Worm (Caenorhabditis elegans): ENCODE data around the gene C33A11.2.

Gene C33A11.2

ce11 chrX:15373415-15374048 lies 7.7 kb downstream of the C33A11.2 start (continued):
- TF ChIP-seq T26A5.8 (tag; optimal IDR thresholded peaks at IDR 0.05), result no peak
- TF ChIP-seq dox-1 (GFP tag; IDR thresholded peaks at IDR 0.05), result 0 out of 2 replicates have a peak, but pooled peaks have one; percentile 15
- no peak for TF ChIP-seq nfya-1 (tag; optimal IDR thresholded peaks at IDR 0.05; ENCODE audit: borderline replicate concordance, insufficient read depth)
- TF ChIP-seq F57A8.1 (GFP tag; optimal IDR thresholded peaks at IDR 0.05), result no peak
- no peak for TF ChIP-seq bed-2 (GFP tag; IDR thresholded peaks at IDR 0.05)

ce11 chrX:15374668-15375208 lies 8.9 kb downstream of the C33A11.2 start:
- TF ChIP-seq ztf-26 (tag; optimal IDR thresholded peaks at IDR 0.05), result no peak

DNA sequence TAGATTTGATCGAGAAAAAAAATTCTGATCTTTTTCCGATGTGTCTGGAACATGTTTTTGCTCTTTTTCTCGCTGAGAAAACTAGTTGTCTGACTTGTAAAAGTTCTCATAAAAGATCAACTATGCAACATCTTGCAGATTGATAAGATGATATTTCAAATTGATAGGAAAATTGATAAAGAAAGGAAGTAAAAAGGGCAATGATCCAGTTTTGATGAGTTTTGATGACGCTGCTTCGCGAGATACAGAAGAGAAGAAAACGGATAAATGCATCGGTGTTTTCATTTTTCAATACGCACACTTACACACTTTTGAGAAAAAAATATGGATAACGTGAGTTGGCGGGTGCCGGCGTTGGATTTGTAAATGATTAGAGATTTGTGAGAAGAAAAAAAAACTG lies 9.5 kb downstream of the C33A11.2 start:
- no peak for TF ChIP-seq B0336.3 (GFP tag; IDR thresholded peaks at IDR 0.05)
- TF ChIP-seq Y53F4B.3 (GFP tag; IDR thresholded peaks at IDR 0.05), result no peak
- TF ChIP-seq B0035.1 (tag; optimal IDR thresholded peaks at IDR 0.05), result no peak
- TF ChIP-seq madf-3 (GFP tag; IDR thresholded peaks at IDR 0.05), result no peak
- no peak for TF ChIP-seq F57A8.1 (GFP tag; optimal IDR thresholded peaks at IDR 0.05)
- no peak for TF ChIP-seq ceh-58 (GFP tag; IDR thresholded peaks at IDR 0.05)
- no peak for TF ChIP-seq ZK185.1 (tag; optimal IDR thresholded peaks at IDR 0.05; ENCODE audit: poor library complexity, severe bottlenecking)
- TF ChIP-seq hmg-20 (GFP tag; IDR thresholded peaks at IDR 0.05), result no peak
- no peak for TF ChIP-seq tbx-9 (tag; optimal IDR thresholded peaks at IDR 0.05; ENCODE audit: borderline replicate concordance)
- TF ChIP-seq atf-7 (tag; optimal IDR thresholded peaks at IDR 0.05), result no peak
- TF ChIP-seq ztf-25 (GFP tag; IDR thresholded peaks at IDR 0.05), result no peak
- TF ChIP-seq Y67H2A.10 (GFP tag; conservative IDR thresholded peaks at IDR 0.05), result no peak
- TF ChIP-seq snpc-1.3 (tag; optimal IDR thresholded peaks at IDR 0.05; ENCODE audit: insufficient read depth), result no peak
- no peak for TF ChIP-seq egrh-3 (GFP tag; IDR thresholded peaks at IDR 0.05)
- no peak for TF ChIP-seq K11D2.4 (GFP tag; IDR thresholded peaks at IDR 0.05)
- TF ChIP-seq F57C9.4 (tag; optimal IDR thresholded peaks at IDR 0.05), result no peak
- TF ChIP-seq hmg-1.2 (GFP tag; IDR thresholded peaks at IDR 0.05), result no peak
- TF ChIP-seq F52B5.7 (tag; optimal IDR thresholded peaks at IDR 0.05), result no peak

- TF ChIP-seq hmg-1.2 (GFP tag; IDR thresholded peaks at IDR 0.05) (peak; percentile 10; the same call in 1 of the 2 replicates), egrh-3 (GFP tag; IDR thresholded peaks at IDR 0.05) (no peak), hlh-12 (tag; optimal IDR thresholded peaks at IDR 0.05) (no peak), B0336.3 (GFP tag; IDR thresholded peaks at IDR 0.05) (no peak), attf-5 (GFP tag; optimal IDR thresholded peaks at IDR 0.05) (peak; percentile 50), nhr-80 (tag; optimal IDR thresholded peaks at IDR 0.05) (peak; percentile 69), cebp-1 (GFP tag; IDR thresholded peaks at IDR 0.05) (peak; percentile 9; the same call in 1 of the 2 replicates), cebp-1 (tag; optimal IDR thresholded peaks at IDR 0.05) (peak; percentile 47), K12H6.12 (tag; optimal IDR thresholded peaks at IDR 0.05) (peak; percentile 3), egl-18 (GFP tag; IDR thresholded peaks at IDR 0.05) (no peak), pha-4 (tag; optimal IDR thresholded peaks at IDR 0.05) (peak; percentile 14), unc-62 (GFP tag; optimal IDR thresholded peaks at IDR 0.05) (no peak), dpl-1 (GFP tag; optimal IDR thresholded peaks at IDR 0.05) (no peak), dox-1 (GFP tag; IDR thresholded peaks at IDR 0.05) (peak; percentile 64; the same call in 1 of the 2 replicates), B0019.2 (GFP tag; conservative IDR thresholded peaks at IDR 0.05) (no peak), hlh-26 (GFP tag; conservative IDR thresholded peaks at IDR 0.05) (no peak)
These were observed 10.8 kb downstream of the C33A11.2 start for ce11 chrX:15376580-15376979.
